Fruit fly (Drosophila melanogaster) whole organism, embryonic: ENCODE measurements around the gene Synd.
A peak's percentile ranks its signal among the peaks of the same experiment; 100 is the strongest.

Experiments
- BtbVII ChIP-seq: fragments of 200-800 bp; sonication (Bioruptor generic); optimal IDR thresholded peaks from 3 replicates; lab custom pipeline; 2017; ENCODE audit warnings: missing biosample characterization, mild to moderate bottlenecking, missing genetic modification characterization
- CG10267 ChIP-seq: fragments of 200-800 bp; sonication (Bioruptor generic); optimal IDR thresholded peaks from 2 replicates; lab custom pipeline; 2018; ENCODE audit warnings: missing biosample characterization, mild to moderate bottlenecking, missing genetic modification characterization, moderate library complexity
- CG10366 ChIP-seq: fragments of 200-800 bp; sonication (Bioruptor generic); IDR thresholded peaks from 2 replicates; pipeline ENCODE4 v1.3.6; 2022; ENCODE audit warnings: missing biosample characterization, missing genetic modification characterization
- CG11398 ChIP-seq: fragments of 200-800 bp; sonication (Bioruptor generic); optimal IDR thresholded peaks from 2 replicates; lab custom pipeline; 2016; ENCODE audit warnings: missing biosample characterization, missing genetic modification characterization
- CG12071 ChIP-seq: fragments of 200-800 bp; sonication (Bioruptor generic); optimal IDR thresholded peaks from 3 replicates; lab custom pipeline; 2018; ENCODE audit warnings: missing biosample characterization, mild to moderate bottlenecking, missing genetic modification characterization
- CG12299 ChIP-seq: fragments of 200-800 bp; sonication (Bioruptor generic); optimal IDR thresholded peaks from 2 replicates; lab custom pipeline; 2018; ENCODE audit warnings: missing biosample characterization, mild to moderate bottlenecking, missing genetic modification characterization
- CG1233 ChIP-seq: fragments of 200-800 bp; sonication (Bioruptor generic); optimal IDR thresholded peaks from 4 replicates; lab custom pipeline; 2018; ENCODE audit warnings: missing biosample characterization, mild to moderate bottlenecking, missing genetic modification characterization
- CG12659 ChIP-seq: fragments of 200-800 bp; sonication (Bioruptor generic); optimal IDR thresholded peaks from 3 replicates; lab custom pipeline; 2017; ENCODE audit warnings: mild to moderate bottlenecking, missing biosample characterization, missing genetic modification reagents, missing genetic modification characterization
- CG13775 ChIP-seq: fragments of 200-800 bp; sonication (Bioruptor generic); optimal IDR thresholded peaks from 3 replicates; lab custom pipeline; 2017; ENCODE audit warnings: missing biosample characterization, mild to moderate bottlenecking, missing genetic modification characterization
- CG15514 ChIP-seq: fragments of 200-800 bp; sonication (Bioruptor generic); optimal IDR thresholded peaks from 3 replicates; lab custom pipeline; 2017; ENCODE audit warnings: missing biosample characterization, missing genetic modification characterization, mild to moderate bottlenecking, moderate library complexity, missing genetic modification reagents
- CG1603 ChIP-seq: fragments of 200-800 bp; sonication (Bioruptor generic); optimal IDR thresholded peaks from 2 replicates; lab custom pipeline; 2019; ENCODE audit warnings: missing biosample characterization, mild to moderate bottlenecking, missing genetic modification characterization, moderate library complexity
- CG17802 ChIP-seq: fragments of 200-800 bp; sonication (Bioruptor generic); optimal IDR thresholded peaks from 2 replicates; lab custom pipeline; 2018; ENCODE audit warnings: missing biosample characterization, mild to moderate bottlenecking, missing genetic modification characterization, moderate library complexity
- CG2712 ChIP-seq: fragments of 200-800 bp; optimal IDR thresholded peaks from 3 replicates; lab custom pipeline; 2019; ENCODE audit warnings: missing biosample characterization, mild to moderate bottlenecking, missing genetic modification characterization, moderate library complexity
- CG31388 ChIP-seq: fragments of 200-800 bp; sonication (Bioruptor generic); optimal IDR thresholded peaks from 2 replicates; lab custom pipeline; 2016; ENCODE audit warnings: missing biosample characterization, missing genetic modification characterization
- CG3281 ChIP-seq: fragments of 200-800 bp; sonication (Bioruptor generic); optimal IDR thresholded peaks from 3 replicates; lab custom pipeline; 2017; ENCODE audit warnings: missing biosample characterization, mild to moderate bottlenecking, missing genetic modification characterization
- CG34376 ChIP-seq: fragments of 200-800 bp; sonication (Bioruptor generic); optimal IDR thresholded peaks from 2 replicates; lab custom pipeline; 2018; ENCODE audit warnings: missing biosample characterization, mild to moderate bottlenecking, missing genetic modification characterization
- CG6683 ChIP-seq: fragments of 200-800 bp; sonication (Bioruptor generic); optimal IDR thresholded peaks from 2 replicates; lab custom pipeline; 2017; ENCODE audit warnings: missing biosample characterization, mild to moderate bottlenecking, missing genetic modification characterization, missing genetic modification reagents
- CG7556 ChIP-seq: fragments of 200-800 bp; sonication (Bioruptor generic); optimal IDR thresholded peaks from 2 replicates; lab custom pipeline; 2017; ENCODE audit warnings: missing biosample characterization, mild to moderate bottlenecking, missing genetic modification characterization
- CG8765 ChIP-seq: fragments of 200-800 bp; sonication (Bioruptor generic); IDR thresholded peaks from 2 replicates; pipeline ENCODE4 v1.3.6; 2022; ENCODE audit warnings: missing biosample characterization, missing genetic modification characterization
- CrebB ChIP-seq: fragments of 200-800 bp; sonication (Bioruptor generic); optimal IDR thresholded peaks from 3 replicates; lab custom pipeline; 2018; ENCODE audit warnings: missing biosample characterization, mild to moderate bottlenecking, missing genetic modification characterization
- D19A ChIP-seq: fragments of 200-800 bp; optimal IDR thresholded peaks from 3 replicates; lab custom pipeline; 2019; ENCODE audit warnings: missing biosample characterization, mild to moderate bottlenecking, missing genetic modification characterization, moderate library complexity
- Dek ChIP-seq: fragments of 200-800 bp; sonication (Bioruptor generic); optimal IDR thresholded peaks from 3 replicates; lab custom pipeline; 2019; ENCODE audit warnings: missing biosample characterization, mild to moderate bottlenecking, missing genetic modification characterization, moderate library complexity
- HLH4C ChIP-seq: fragments of 200-800 bp; sonication (Bioruptor generic); IDR thresholded peaks from 3 replicates; pipeline ENCODE4 v1.3.6; 2022; ENCODE audit warnings: missing biosample characterization, missing genetic modification characterization; ENCODE audit not compliant: partially characterized antibody
- Hr51 ChIP-seq, 2 experiments: fragments of 200-800 bp; sonication (Bioruptor generic); optimal IDR thresholded peaks; 2 replicates in 1 of 2; 3 replicates in 1 of 2; lab custom pipeline; 2016 to 2018; ENCODE audit warnings: missing biosample characterization in 2 of 2, missing genetic modification characterization in 2 of 2, mild to moderate bottlenecking in 1 of 2, moderate library complexity in 1 of 2
- Oaz ChIP-seq: fragments of 200-800 bp; sonication (Bioruptor generic); IDR thresholded peaks from 2 replicates; pipeline ENCODE4 v1.3.6; 2022; ENCODE audit warnings: missing biosample characterization, missing genetic modification characterization
- Scr ChIP-seq: fragments of 200-800 bp; sonication (Bioruptor generic); IDR thresholded peaks from 2 replicates; pipeline ENCODE4 v1.3.6; 2022; ENCODE audit warnings: missing biosample characterization, missing genetic modification characterization; ENCODE audit not compliant: partially characterized antibody
- Tbp ChIP-seq: fragments of >200 bp; optimal IDR thresholded peaks from 2 replicates; lab custom pipeline; 2018; ENCODE audit warnings: missing biosample characterization, missing genetic modification characterization
- Vsx1 ChIP-seq: fragments of 200-800 bp; sonication (Bioruptor generic); optimal IDR thresholded peaks from 2 replicates; lab custom pipeline; 2017; ENCODE audit warnings: missing biosample characterization, mild to moderate bottlenecking, missing genetic modification characterization, missing genetic modification reagents
- YL-1 ChIP-seq: fragments of 200-800 bp; sonication (Bioruptor generic); optimal IDR thresholded peaks from 3 replicates; lab custom pipeline; 2017; ENCODE audit warnings: missing biosample characterization, mild to moderate bottlenecking, missing genetic modification characterization
- ash1 ChIP-seq: fragments of 200-800 bp; sonication (Bioruptor generic); optimal IDR thresholded peaks from 2 replicates; lab custom pipeline; 2018; ENCODE audit warnings: missing biosample characterization, mild to moderate bottlenecking, missing genetic modification characterization
- bbx ChIP-seq: fragments of 200-800 bp; sonication (Bioruptor generic); IDR thresholded peaks from 2 replicates; pipeline ENCODE4 v1.3.6; 2022; ENCODE audit warnings: missing biosample characterization, missing genetic modification characterization; ENCODE audit not compliant: partially characterized antibody
- bcd ChIP-seq: fragments of 200-800 bp; sonication (Bioruptor generic); optimal IDR thresholded peaks from 2 replicates; lab custom pipeline; 2017; ENCODE audit warnings: missing biosample characterization, mild to moderate bottlenecking, missing genetic modification characterization
- bowl ChIP-seq: fragments of 200-800 bp; sonication (Bioruptor generic); IDR thresholded peaks from 2 replicates; pipeline ENCODE4 v1.3.6; 2022; ENCODE audit warnings: missing biosample characterization, missing genetic modification characterization
- chif ChIP-seq, 2 experiments: fragments of 200-800 bp; sonication (Bioruptor generic); optimal IDR thresholded peaks; 3 replicates each; lab custom pipeline; 2016; ENCODE audit warnings: missing biosample characterization in 2 of 2, missing genetic modification characterization in 2 of 2
- croc ChIP-seq: fragments of 200-800 bp; sonication (Bioruptor generic); conservative IDR thresholded peaks from 3 replicates; pipeline ENCODE4 v1.3.6; 2022; ENCODE audit warnings: missing biosample characterization, missing genetic modification characterization
- eyg ChIP-seq: fragments of 200-800 bp; sonication (Bioruptor generic); optimal IDR thresholded peaks from 3 replicates; lab custom pipeline; 2016; ENCODE audit warnings: missing biosample characterization, missing genetic modification characterization
- ftz-f1 ChIP-seq: fragments of 200-800 bp; sonication (Bioruptor generic); optimal IDR thresholded peaks from 2 replicates; lab custom pipeline; 2016; ENCODE audit warnings: missing biosample characterization, missing genetic modification characterization
- fu2 ChIP-seq: fragments of 200-800 bp; sonication (Bioruptor generic); optimal IDR thresholded peaks from 2 replicates; lab custom pipeline; 2016; ENCODE audit warnings: missing biosample characterization, missing genetic modification characterization
- gsb-n ChIP-seq: fragments of 200-800 bp; sonication (Bioruptor generic); optimal IDR thresholded peaks from 3 replicates; lab custom pipeline; 2018; ENCODE audit warnings: missing biosample characterization, mild to moderate bottlenecking, missing genetic modification characterization
- hb ChIP-seq: fragments of 200-800 bp; sonication (Bioruptor generic); IDR thresholded peaks from 3 replicates; pipeline ENCODE4 v1.3.6; 2022; ENCODE audit warnings: missing biosample characterization, missing genetic modification characterization; ENCODE audit not compliant: partially characterized antibody
- hbn ChIP-seq: fragments of 200-800 bp; sonication (Bioruptor generic); IDR thresholded peaks from 2 replicates; pipeline ENCODE4 v1.3.6; 2022; ENCODE audit warnings: missing biosample characterization, missing genetic modification characterization; ENCODE audit not compliant: partially characterized antibody
- ind ChIP-seq: fragments of 200-800 bp; sonication (Bioruptor generic); optimal IDR thresholded peaks from 3 replicates; lab custom pipeline; 2016; ENCODE audit warnings: missing biosample characterization, missing genetic modification characterization
- jumu ChIP-seq: fragments of 200-800 bp; sonication (Bioruptor generic); optimal IDR thresholded peaks from 3 replicates; lab custom pipeline; 2016; ENCODE audit warnings: missing biosample characterization, missing genetic modification characterization
- kah ChIP-seq: fragments of 200-800 bp; sonication (Bioruptor generic); optimal IDR thresholded peaks from 2 replicates; lab custom pipeline; 2018; ENCODE audit warnings: missing biosample characterization, mild to moderate bottlenecking, missing genetic modification characterization
- ken ChIP-seq: fragments of 200-800 bp; sonication (Bioruptor generic); IDR thresholded peaks from 3 replicates; pipeline ENCODE4 v1.3.6; 2022; ENCODE audit warnings: missing biosample characterization, missing genetic modification characterization
- mam ChIP-seq: fragments of 200-800 bp; sonication (Bioruptor generic); optimal IDR thresholded peaks from 3 replicates; lab custom pipeline; 2016; ENCODE audit warnings: missing biosample characterization, missing genetic modification characterization
- onecut ChIP-seq: fragments of 200-800 bp; sonication (Bioruptor generic); IDR thresholded peaks from 2 replicates; pipeline ENCODE4 v1.3.6; 2022; ENCODE audit warnings: missing biosample characterization, missing genetic modification characterization
- pros ChIP-seq: fragments of 200-800 bp; sonication (Bioruptor generic); optimal IDR thresholded peaks from 3 replicates; lab custom pipeline; 2019; ENCODE audit warnings: missing biosample characterization, mild to moderate bottlenecking, missing genetic modification characterization, moderate library complexity
- sd ChIP-seq: fragments of 200-800 bp; sonication (Bioruptor generic); optimal IDR thresholded peaks from 3 replicates; lab custom pipeline; 2018; ENCODE audit warnings: missing biosample characterization, mild to moderate bottlenecking, missing genetic modification characterization, moderate library complexity
- zf30C ChIP-seq: fragments of 200-800 bp; sonication (Bioruptor generic); optimal IDR thresholded peaks from 3 replicates; lab custom pipeline; 2018; ENCODE audit warnings: missing biosample characterization, mild to moderate bottlenecking, missing genetic modification characterization

The Synd gene

DNA sequence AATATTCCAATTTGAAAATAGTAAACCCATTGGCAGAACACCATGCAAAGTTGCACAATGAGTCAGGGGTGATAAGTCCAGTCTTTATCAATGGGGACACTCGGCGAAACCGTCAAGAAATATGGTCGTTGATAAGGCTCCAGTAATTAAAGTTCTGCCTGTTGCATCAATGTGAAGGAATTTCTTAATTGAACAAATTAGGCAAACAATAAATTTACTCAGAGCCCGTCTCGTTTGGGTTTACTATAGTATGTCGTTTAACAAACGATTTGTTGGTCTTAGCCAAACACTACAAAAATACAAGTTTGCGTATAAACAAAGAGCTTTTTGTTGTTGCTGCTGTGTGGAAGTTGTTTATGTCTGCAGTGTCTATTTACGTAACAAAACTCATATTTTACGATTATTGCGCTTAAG, 2.2 kb downstream of the Synd start (continued):
- TF ChIP-seq onecut (GFP tag; lab: Robert Waterston, UW) (no peak), CG8765 (GFP tag; lab: Robert Waterston, UW) (no peak), HLH4C (no peak), CG11398 (GFP tag; lab: Kevin White, UChicago) (peak; percentile 46), fu2 (GFP tag; lab: Kevin White, UChicago) (no peak), CG6683 (GFP tag; lab: Kevin White, UChicago) (peak; percentile 4), ind (GFP tag; lab: Kevin White, UChicago) (no peak), Scr (no peak), sd (tag; lab: Kevin White, UChicago) (peak; percentile 87), CG2712 (tag; lab: Kevin White, UChicago) (no peak), CG1603 (tag; lab: Kevin White, UChicago) (peak; percentile 66), Hr51 (GFP tag; optimal IDR thresholded peaks at IDR 0.05; lab: Kevin White, UChicago) (no peak), croc (no peak), CG3281 (GFP tag; lab: Kevin White, UChicago) (peak; percentile 66), CG7556 (GFP tag; lab: Kevin White, UChicago) (peak; percentile 35), CG10267 (tag; lab: Kevin White, UChicago) (no peak), Dek (tag; lab: Kevin White, UChicago) (peak; percentile 45), D19A (tag; lab: Kevin White, UChicago) (no peak), ash1 (peak; percentile 13), CG13775 (GFP tag; lab: Kevin White, UChicago) (no peak), YL-1 (no peak), Tbp (GFP tag; lab: Kevin White, UChicago) (no peak), CG12299 (tag; lab: Kevin White, UChicago) (peak; percentile 65), bcd (GFP tag; lab: Kevin White, UChicago) (peak; percentile 33), BtbVII (GFP tag; lab: Kevin White, UChicago) (peak; percentile 74), bowl (GFP tag; lab: Robert Waterston, UW) (no peak), Vsx1 (GFP tag; lab: Kevin White, UChicago) (peak; percentile 50), CrebB (tag; lab: Kevin White, UChicago) (peak; percentile 73), hb (GFP tag; lab: Robert Waterston, UW) (no peak), CG10366 (GFP tag; lab: Robert Waterston, UW) (no peak), CG34376 (peak; percentile 22), eyg (GFP tag; lab: Kevin White, UChicago) (no peak), zf30C (GFP tag; lab: Kevin White, UChicago) (no peak), bbx (GFP tag; lab: Robert Waterston, UW) (no peak), kah (peak; percentile 21), Oaz (GFP tag; lab: Robert Waterston, UW) (no peak), hbn (GFP tag; lab: Robert Waterston, UW) (no peak), ftz-f1 (GFP tag; lab: Kevin White, UChicago) (no peak), CG17802 (no peak), gsb-n (tag; lab: Kevin White, UChicago) (peak; percentile 27), CG31388 (GFP tag; lab: Kevin White, UChicago) (no peak), CG1233 (GFP tag; lab: Kevin White, UChicago) (peak; percentile 63), chif (GFP tag; optimal IDR thresholded peaks at IDR 0.05; lab: Kevin White, UChicago) (peak in 1 of 2 experiments; percentile 53), CG12659 (GFP tag; lab: Kevin White, UChicago) (peak; percentile 34), mam (GFP tag; lab: Kevin White, UChicago) (no peak), pros (GFP tag; lab: Kevin White, UChicago) (no peak), CG15514 (GFP tag; lab: Kevin White, UChicago) (peak; percentile 60), ken (GFP tag; lab: Robert Waterston, UW) (no peak), CG12071 (GFP tag; lab: Kevin White, UChicago) (peak; percentile 85), jumu (no peak)
